Worm (Caenorhabditis elegans): Measurements from ENCODE around the gene T08H10.3.
A peak's percentile ranks its signal among the peaks of the same experiment; 100 is the strongest.

Gene T08H10.3

DNA sequence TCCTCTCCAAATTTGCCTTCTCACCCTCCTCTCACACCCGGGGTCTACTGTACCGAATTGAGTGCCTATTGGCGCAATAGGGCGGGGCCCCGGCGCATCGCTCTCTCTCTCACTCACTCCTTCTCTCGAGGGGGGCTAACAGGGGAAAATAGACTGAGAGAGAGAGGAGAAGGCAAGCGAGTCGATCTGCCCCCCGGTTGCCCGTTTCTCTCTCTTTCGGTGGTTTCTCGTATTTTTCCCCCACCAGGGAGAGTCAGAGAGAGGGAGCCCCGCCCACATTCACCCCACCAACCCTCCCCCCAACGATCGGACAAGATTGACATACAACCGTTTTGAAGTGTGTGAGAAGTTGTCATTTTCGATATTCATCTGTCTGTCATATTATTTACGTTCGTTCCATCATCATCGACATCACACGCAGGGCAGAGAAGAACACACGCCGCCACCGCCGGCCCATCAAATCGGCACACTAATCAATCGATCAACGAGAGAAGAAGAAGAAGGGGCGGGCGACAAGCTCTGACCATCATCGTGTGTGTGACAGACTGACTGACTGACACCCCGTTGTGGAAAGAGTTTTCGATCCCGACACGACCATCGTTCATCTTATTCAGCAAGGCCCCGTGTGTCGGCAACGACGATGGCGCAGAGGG lies 28.1 kb downstream of the T08H10.3 start (continued):
- TF ChIP-seq fos-1 (tag; optimal IDR thresholded peaks at IDR 0.05) = no peak
- no peak for TF ChIP-seq hpl-2 (GFP tag; optimal IDR thresholded peaks at IDR 0.05)
- TF ChIP-seq nhr-76 (tag; optimal IDR thresholded peaks at IDR 0.05) = no peak
- no peak for TF ChIP-seq unc-98 (GFP tag; IDR thresholded peaks at IDR 0.05)
- no peak for TF ChIP-seq lin-35 (GFP tag; optimal IDR thresholded peaks at IDR 0.05)
- TF ChIP-seq rnt-1 (tag; optimal IDR thresholded peaks at IDR 0.05) = peak; percentile 54
- TF ChIP-seq nhr-28 (tag; optimal IDR thresholded peaks at IDR 0.05) = no peak
- no peak for TF ChIP-seq ztf-11 (tag; optimal IDR thresholded peaks at IDR 0.05)
- TF ChIP-seq aly-2 (tag; optimal IDR thresholded peaks at IDR 0.05) = no peak
- TF ChIP-seq zag-1 (tag; optimal IDR thresholded peaks at IDR 0.05) = no peak
- TF ChIP-seq irx-1 (tag; optimal IDR thresholded peaks at IDR 0.05) = no peak
- TF ChIP-seq dpl-1 (GFP tag; optimal IDR thresholded peaks at IDR 0.05) = no peak
- TF ChIP-seq fkh-4 (tag; optimal IDR thresholded peaks at IDR 0.05; ENCODE audit: borderline replicate concordance) = no peak
- TF ChIP-seq fkh-10 (GFP tag; optimal IDR thresholded peaks at IDR 0.05) = no peak
- no peak for TF ChIP-seq pqm-1 (tag; optimal IDR thresholded peaks at IDR 0.05)
- TF ChIP-seq ceh-90 (tag; optimal IDR thresholded peaks at IDR 0.05) = no peak
- TF ChIP-seq skn-1 (tag; optimal IDR thresholded peaks at IDR 0.05) = no peak
- TF ChIP-seq ama-1 (optimal IDR thresholded peaks at IDR 0.05) = no peak
- TF ChIP-seq nhr-85 (tag) = peak; percentile 82
- no peak for TF ChIP-seq pag-3 (tag; optimal IDR thresholded peaks at IDR 0.05; ENCODE audit: borderline replicate concordance, insufficient read depth)
- no peak for TF ChIP-seq lin-13 (GFP tag; optimal IDR thresholded peaks at IDR 0.05)
- no peak for TF ChIP-seq unc-130 (tag; optimal IDR thresholded peaks at IDR 0.05)
- TF ChIP-seq lsy-2 (tag; optimal IDR thresholded peaks at IDR 0.05) = peak; percentile 72 to 92
- no peak for TF ChIP-seq nhr-77 (tag; optimal IDR thresholded peaks at IDR 0.05)
- no peak for TF ChIP-seq mdl-1 (tag; optimal IDR thresholded peaks at IDR 0.05)
- TF ChIP-seq ceh-63 (GFP tag; optimal IDR thresholded peaks at IDR 0.05) = no peak

DNA sequence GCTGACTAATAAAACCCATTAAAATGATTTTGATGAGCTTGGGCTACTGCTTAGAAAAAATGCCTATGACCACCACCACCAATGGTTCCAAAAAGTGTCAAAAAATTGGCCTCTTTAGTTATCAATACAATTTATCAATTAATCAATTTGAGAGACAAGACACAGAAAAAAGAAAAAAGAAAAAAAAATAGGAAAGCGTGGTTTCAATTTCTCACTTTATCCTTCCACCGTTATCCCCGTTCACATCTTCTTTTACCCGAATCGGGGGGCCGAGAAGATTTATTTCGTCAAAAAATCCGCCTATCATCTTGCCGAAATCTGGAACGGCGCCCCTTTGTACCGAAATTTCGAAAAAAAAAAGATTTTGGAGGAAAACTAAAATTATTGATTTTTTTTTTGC lies 29.5 kb downstream of the T08H10.3 start:
- TF ChIP-seq lin-39 (tag; optimal IDR thresholded peaks at IDR 0.05) = no peak
- peak; percentile 63 for TF ChIP-seq blmp-1 (tag; optimal IDR thresholded peaks at IDR 0.05)
- no peak for TF ChIP-seq elt-3 (tag; optimal IDR thresholded peaks at IDR 0.05)
- TF ChIP-seq ets-5 (GFP tag; IDR thresholded peaks at IDR 0.05) = no peak

DNA sequence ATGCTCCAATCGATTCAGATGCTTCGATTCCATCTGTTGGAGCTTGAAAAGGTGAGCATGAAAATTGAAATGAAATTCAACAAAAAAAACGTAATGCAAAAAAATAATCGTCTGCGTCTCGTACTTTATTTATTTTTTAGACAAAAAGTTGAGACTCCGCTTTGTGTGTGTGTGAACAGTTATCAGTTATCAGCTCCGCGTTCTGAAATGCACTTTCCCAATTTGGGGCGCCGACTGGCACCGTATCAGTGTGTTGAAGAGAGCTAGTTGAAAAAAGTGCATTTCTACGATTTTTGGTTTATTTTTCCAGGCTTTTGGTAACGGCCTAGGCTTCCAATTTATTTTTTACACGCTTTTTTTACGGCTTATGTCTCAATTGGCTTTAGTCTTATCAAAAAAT lies 30.8 kb downstream of the T08H10.3 start:
- no peak for TF ChIP-seq ztf-11 (tag; optimal IDR thresholded peaks at IDR 0.05)
- TF ChIP-seq sup-37 (GFP tag; optimal IDR thresholded peaks at IDR 0.05) = peak; percentile 20

DNA sequence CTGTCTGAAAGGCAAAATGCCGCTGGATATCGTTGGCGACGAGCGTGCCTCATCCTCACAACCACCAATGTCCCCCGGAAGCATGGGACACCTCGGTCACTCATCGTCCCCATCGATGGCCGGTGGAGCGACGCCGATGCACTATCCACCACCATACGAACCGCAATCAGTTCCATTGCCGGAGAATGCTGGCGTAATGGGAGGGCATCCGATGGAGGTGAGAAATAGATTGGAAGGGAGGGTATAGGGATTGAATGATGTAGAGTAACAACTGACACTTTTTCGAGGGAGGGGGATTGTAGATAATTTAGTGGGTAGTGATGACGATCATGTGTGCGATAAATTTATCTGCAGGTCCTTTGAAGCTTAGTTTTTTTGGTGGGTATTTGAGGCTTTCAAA lies 31.5 kb downstream of the T08H10.3 start:
- TF ChIP-seq nhr-19 (GFP tag; conservative IDR thresholded peaks at IDR 0.05) = no peak
- TF ChIP-seq rnt-1 (tag; optimal IDR thresholded peaks at IDR 0.05) = peak; percentile 64
- TF ChIP-seq swsn-7 (tag; optimal IDR thresholded peaks at IDR 0.05) = no peak
- no peak for TF ChIP-seq alr-1 (tag; optimal IDR thresholded peaks at IDR 0.05; ENCODE audit: borderline replicate concordance)
- peak in 1 of 2 experiments; percentile 40 for TF ChIP-seq ztf-11 (tag; optimal IDR thresholded peaks at IDR 0.05)
- TF ChIP-seq sup-37 (GFP tag; optimal IDR thresholded peaks at IDR 0.05) = no peak
- TF ChIP-seq nhr-20 (tag; optimal IDR thresholded peaks at IDR 0.05) = no peak
- TF ChIP-seq lsy-2 (tag; optimal IDR thresholded peaks at IDR 0.05) = peak in 1 of 2 experiments; percentile 47
- TF ChIP-seq ztf-4 (tag; optimal IDR thresholded peaks at IDR 0.05) = no peak
- TF ChIP-seq mab-9 (GFP tag; IDR thresholded peaks at IDR 0.05) = no peak
- no peak for TF ChIP-seq C34B4.2 (tag; optimal IDR thresholded peaks at IDR 0.05)
- TF ChIP-seq mdl-1 (tag; optimal IDR thresholded peaks at IDR 0.05) = no peak
- TF ChIP-seq zag-1 (tag; optimal IDR thresholded peaks at IDR 0.05) = no peak
- TF ChIP-seq elt-3 (tag; optimal IDR thresholded peaks at IDR 0.05) = no peak
- peak; percentile 65 for TF ChIP-seq nhr-85 (tag)
- no peak for TF ChIP-seq irx-1 (tag; optimal IDR thresholded peaks at IDR 0.05)
- TF ChIP-seq C16A3.4 (tag; optimal IDR thresholded peaks at IDR 0.05) = no peak
- TF ChIP-seq tlp-1 (tag; optimal IDR thresholded peaks at IDR 0.05) = no peak
- TF ChIP-seq ceh-88 (GFP tag; IDR thresholded peaks at IDR 0.05) = no peak
- no peak for TF ChIP-seq fkh-4 (tag; optimal IDR thresholded peaks at IDR 0.05; ENCODE audit: borderline replicate concordance)
- TF ChIP-seq nhr-71 (tag; optimal IDR thresholded peaks at IDR 0.05) = peak; percentile 8
- peak; percentile 46 for TF ChIP-seq lin-14 (GFP tag; optimal IDR thresholded peaks at IDR 0.05)
- no peak for TF ChIP-seq tbx-2 (tag; optimal IDR thresholded peaks at IDR 0.05)
- no peak for TF ChIP-seq pag-3 (tag; optimal IDR thresholded peaks at IDR 0.05; ENCODE audit: borderline replicate concordance, insufficient read depth)
- TF ChIP-seq unc-62 (GFP tag; optimal IDR thresholded peaks at IDR 0.05) = no peak
- TF ChIP-seq ceh-8 (GFP tag; optimal IDR thresholded peaks at IDR 0.05) = no peak
- no peak for TF ChIP-seq hlh-17 (GFP tag; optimal IDR thresholded peaks at IDR 0.05; ENCODE audit: borderline replicate concordance)
